Fruit fly (Drosophila melanogaster) S2 (cell line): ENCODE results near the gene SPH93.

Source experiments
- CG8478 ChIP-seq: fragments of >200 bp; optimal IDR thresholded peaks from 2 replicates; lab custom pipeline; 2018
- CTCF ChIP-seq, 2 experiments: fragments of >200 bp; optimal IDR thresholded peaks; 2 replicates each; lab custom pipeline; 2018

dm6 chr2L:17492680-17493079 lies 37.0 kb upstream of the SPH93 start:
- TF ChIP-seq CG8478 (lab: Kevin White, UChicago) (no peak), CTCF (optimal IDR thresholded peaks at IDR 0.05; lab: Kevin White, UChicago) (no peak)
